Fruit fly (Drosophila melanogaster): Measurements from ENCODE around the gene Tmem43.

Tmem43 gene

DNA sequence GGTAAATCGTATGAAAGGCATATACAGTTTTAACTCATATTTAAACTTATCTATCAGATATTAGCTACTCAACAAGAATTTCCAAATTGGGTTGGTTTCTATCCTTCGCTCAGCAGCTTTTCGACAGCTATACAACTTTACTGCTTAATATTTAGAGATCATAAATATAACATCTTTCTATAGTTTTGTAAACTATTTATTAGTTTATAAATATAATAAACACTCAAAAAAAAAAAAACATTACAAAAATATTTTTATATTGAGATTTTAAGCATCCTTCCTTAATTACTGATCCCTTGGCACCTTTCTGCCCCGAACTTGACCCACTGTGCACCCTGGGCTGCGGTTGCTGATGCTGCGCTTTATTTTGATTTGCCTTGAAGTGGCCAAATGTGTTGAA, 38.1 kb upstream of the Tmem43 start (continued):
- TF ChIP-seq Dbx (GFP tag; IDR thresholded peaks at IDR 0.05) (no peak), CG4854 (GFP tag; optimal IDR thresholded peaks at IDR 0.05) (no peak), trem (tag; optimal IDR thresholded peaks at IDR 0.05) (peak; percentile 0), pho (GFP tag; optimal IDR thresholded peaks at IDR 0.05) (no peak), CG14667 (GFP tag; IDR thresholded peaks at IDR 0.05) (no peak), sim (GFP tag; IDR thresholded peaks at IDR 0.05) (no peak), dm (GFP tag; optimal IDR thresholded peaks at IDR 0.05) (no peak), CG14441 (GFP tag; IDR thresholded peaks at IDR 0.05) (no peak), sens-2 (GFP tag; IDR thresholded peaks at IDR 0.05) (no peak), CG12236 (GFP tag; optimal IDR thresholded peaks at IDR 0.05) (no peak), otp (GFP tag; IDR thresholded peaks at IDR 0.05) (no peak), vnd (GFP tag; IDR thresholded peaks at IDR 0.05; ENCODE audit: partially characterized antibody) (no peak), Dip3 (GFP tag; optimal IDR thresholded peaks at IDR 0.05) (no peak), CG4820 (GFP tag; optimal IDR thresholded peaks at IDR 0.05) (peak; percentile 29), CG2116 (GFP tag; optimal IDR thresholded peaks at IDR 0.05) (no peak), CG10209 (GFP tag; optimal IDR thresholded peaks at IDR 0.05) (peak; percentile 26), Rfx (GFP tag; IDR thresholded peaks at IDR 0.05) (no peak), CG7839 (tag; optimal IDR thresholded peaks at IDR 0.05) (peak; percentile 41), repo (GFP tag; optimal IDR thresholded peaks at IDR 0.05) (no peak), Sin3A (optimal IDR thresholded peaks at IDR 0.05) (no peak), inv (GFP tag; IDR thresholded peaks at IDR 0.05; ENCODE audit: partially characterized antibody) (no peak), CG17385 (GFP tag; optimal IDR thresholded peaks at IDR 0.05) (peak; percentile 11), dmrt99B (tag; optimal IDR thresholded peaks at IDR 0.05) (peak; percentile 42), zfh2 (GFP tag; optimal IDR thresholded peaks at IDR 0.05) (no peak), CG1602 (GFP tag; optimal IDR thresholded peaks at IDR 0.05) (peak; percentile 4), CG17361 (GFP tag; IDR thresholded peaks at IDR 0.05) (peak; percentile 81), Drgx (GFP tag; IDR thresholded peaks at IDR 0.05) (no peak), CG8944 (GFP tag; optimal IDR thresholded peaks at IDR 0.05) (no peak), peb (GFP tag; IDR thresholded peaks at IDR 0.05) (no peak), Asciz (GFP tag; optimal IDR thresholded peaks at IDR 0.05) (peak; percentile 21), toy (GFP tag; IDR thresholded peaks at IDR 0.05) (no peak), phol (tag; optimal IDR thresholded peaks at IDR 0.05) (peak; percentile 57), Nf-YC (tag; optimal IDR thresholded peaks at IDR 0.05) (no peak), CG7271 (tag; optimal IDR thresholded peaks at IDR 0.05) (no peak), Nf-YA (GFP tag; IDR thresholded peaks at IDR 0.05) (no peak), Oli (tag; optimal IDR thresholded peaks at IDR 0.05) (peak; percentile 44), Usf (GFP tag; optimal IDR thresholded peaks at IDR 0.05) (no peak), Mrtf (GFP tag; IDR thresholded peaks at IDR 0.05) (no peak), p53 (GFP tag; optimal IDR thresholded peaks at IDR 0.05) (no peak), CG4328 (GFP tag; optimal IDR thresholded peaks at IDR 0.05) (no peak), CG12219 (GFP tag; optimal IDR thresholded peaks at IDR 0.05) (no peak), kay (GFP tag; optimal IDR thresholded peaks at IDR 0.05) (no peak), Blimp-1 (GFP tag; optimal IDR thresholded peaks at IDR 0.05) (peak; percentile 5), CG15479 (GFP tag; optimal IDR thresholded peaks at IDR 0.05) (no peak), Stat92E (GFP tag; optimal IDR thresholded peaks at IDR 0.05) (no peak), unpg (GFP tag; optimal IDR thresholded peaks at IDR 0.05) (no peak), CG11247 (GFP tag; IDR thresholded peaks at IDR 0.05) (no peak), zen (tag; optimal IDR thresholded peaks at IDR 0.05) (no peak), dati (GFP tag; IDR thresholded peaks at IDR 0.05) (no peak), Poxn (GFP tag; IDR thresholded peaks at IDR 0.05) (no peak), CG11398 (GFP tag; optimal IDR thresholded peaks at IDR 0.05) (no peak), Vsx1 (GFP tag; optimal IDR thresholded peaks at IDR 0.05) (no peak), gro (GFP tag; optimal IDR thresholded peaks at IDR 0.05) (no peak)
